Worm (Caenorhabditis elegans): ENCODE results near the gene attf-2.

DNA sequence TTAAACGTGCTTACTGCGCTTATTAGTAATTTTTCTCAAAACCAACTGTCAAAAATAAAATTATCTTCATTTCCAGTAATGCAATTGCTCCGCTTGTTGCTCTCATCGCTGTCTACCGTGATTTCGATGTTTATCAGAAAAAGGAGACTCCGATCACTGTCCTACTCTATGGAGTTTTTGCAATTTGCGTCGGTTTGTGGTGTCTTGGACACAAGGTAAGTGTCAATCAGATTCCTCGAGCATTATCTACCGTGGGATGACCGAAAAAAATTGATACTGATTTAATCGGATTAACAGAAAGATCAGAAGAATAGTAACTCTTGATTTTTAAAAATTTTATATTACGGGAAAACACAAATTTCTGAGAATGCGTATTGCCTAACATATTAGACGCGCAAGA, 8.6 kb downstream of the attf-2 start:
- no peak for TF ChIP-seq sptf-1 (tag; optimal IDR thresholded peaks at IDR 0.05)
- no peak for TF ChIP-seq lsy-2 (tag; optimal IDR thresholded peaks at IDR 0.05)
- TF ChIP-seq ham-2 (GFP tag; optimal IDR thresholded peaks at IDR 0.05) = no peak
- no peak for TF ChIP-seq elt-1 (tag; optimal IDR thresholded peaks at IDR 0.05; ENCODE audit: borderline replicate concordance, insufficient read depth)
- no peak for TF ChIP-seq ces-1 (GFP tag; optimal IDR thresholded peaks at IDR 0.05)
- no peak for TF ChIP-seq hlh-1 (tag; optimal IDR thresholded peaks at IDR 0.05)
- TF ChIP-seq mep-1 (tag; optimal IDR thresholded peaks at IDR 0.05) = no peak
- TF ChIP-seq mab-5 (tag; optimal IDR thresholded peaks at IDR 0.05) = no peak
- no peak for TF ChIP-seq nhr-237 (tag; optimal IDR thresholded peaks at IDR 0.05)
- TF ChIP-seq lin-13 (tag; optimal IDR thresholded peaks at IDR 0.05) = no peak
- no peak for TF ChIP-seq nhr-12 (tag; optimal IDR thresholded peaks at IDR 0.05)
- no peak for TF ChIP-seq snpc-4 (tag; optimal IDR thresholded peaks at IDR 0.05)
- TF ChIP-seq pha-4 (tag; optimal IDR thresholded peaks at IDR 0.05) = no peak

Data from whole organism, mixed stage, embryonic.